Worm (Caenorhabditis elegans): Measurements from ENCODE around the gene W06D11.5.

DNA sequence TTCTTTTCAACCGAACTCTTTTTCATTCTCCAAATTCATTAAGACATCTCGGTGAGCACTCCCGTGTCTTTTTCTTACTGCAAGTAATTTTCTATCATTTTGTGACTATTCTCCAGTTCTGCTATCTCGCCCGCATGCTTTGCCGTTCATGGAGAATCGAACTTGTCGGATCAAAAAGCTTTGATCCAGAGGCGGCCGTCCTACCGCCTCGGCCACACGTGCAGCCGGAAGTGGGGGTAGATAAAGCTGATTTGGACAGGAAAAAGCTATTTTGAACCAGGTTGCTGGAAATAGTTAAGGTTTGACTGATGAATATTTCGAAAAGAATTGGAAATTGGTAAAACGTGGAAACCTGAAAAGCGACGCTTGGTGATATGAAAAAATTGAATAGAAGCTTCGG lies 4.3 kb downstream of the W06D11.5 start:
- no peak for TF ChIP-seq nhr-11 (tag; optimal IDR thresholded peaks at IDR 0.05)
- TF ChIP-seq nhr-25 (tag; optimal IDR thresholded peaks at IDR 0.05) = no peak
- no peak for TF ChIP-seq lin-39 (tag; optimal IDR thresholded peaks at IDR 0.05)
- TF ChIP-seq ztf-4 (tag; optimal IDR thresholded peaks at IDR 0.05) = no peak
- no peak for TF ChIP-seq ztf-11 (tag; optimal IDR thresholded peaks at IDR 0.05)

All from whole organism, L3 larva.